Worm (Caenorhabditis elegans): ENCODE data around the gene F17C11.22.
A peak's percentile ranks its signal among the peaks of the same experiment; 100 is the strongest.

The F17C11.22 gene

DNA sequence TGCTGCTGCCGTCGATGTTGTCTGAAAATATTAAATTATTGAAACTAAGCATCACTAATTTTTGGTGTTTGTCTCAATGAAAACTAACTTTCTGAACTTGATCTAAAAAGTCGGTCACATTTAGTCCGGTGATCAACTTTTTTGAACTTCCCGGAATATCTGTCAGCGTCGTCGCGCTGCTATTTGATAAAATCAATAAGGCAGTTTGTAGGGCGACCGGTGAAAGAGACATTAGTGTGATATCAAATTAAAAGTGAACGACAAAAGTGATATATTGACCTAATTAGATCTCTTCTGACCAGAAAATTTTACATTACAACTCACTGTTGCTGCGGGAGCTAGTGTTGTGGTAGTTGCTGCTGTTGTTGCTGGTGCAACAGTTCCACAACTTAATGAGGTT lies 960 bp upstream of the F17C11.22 start:
- TF ChIP-seq ceh-2 (tag; optimal IDR thresholded peaks at IDR 0.05) (no peak), ref-2 (tag; optimal IDR thresholded peaks at IDR 0.05) (no peak), pqm-1 (tag; optimal IDR thresholded peaks at IDR 0.05) (no peak), sox-2 (GFP tag; IDR thresholded peaks at IDR 0.05) (no peak), ceh-18 (tag; optimal IDR thresholded peaks at IDR 0.05) (no peak), sox-4 (tag; optimal IDR thresholded peaks at IDR 0.05) (no peak), pha-4 (tag; optimal IDR thresholded peaks at IDR 0.05) (no peak), rnt-1 (tag; optimal IDR thresholded peaks at IDR 0.05) (no peak), pat-9 (tag; optimal IDR thresholded peaks at IDR 0.05) (no peak), ztf-16 (tag; optimal IDR thresholded peaks at IDR 0.05) (no peak), lin-11 (tag; optimal IDR thresholded peaks at IDR 0.05) (no peak), F13H6.1 (tag; optimal IDR thresholded peaks at IDR 0.05) (no peak), T23F11.4 (GFP tag; optimal IDR thresholded peaks at IDR 0.05) (no peak), ceh-9 (tag; optimal IDR thresholded peaks at IDR 0.05) (no peak), dmd-4 (tag; optimal IDR thresholded peaks at IDR 0.05; ENCODE audit: borderline replicate concordance) (no peak)

DNA sequence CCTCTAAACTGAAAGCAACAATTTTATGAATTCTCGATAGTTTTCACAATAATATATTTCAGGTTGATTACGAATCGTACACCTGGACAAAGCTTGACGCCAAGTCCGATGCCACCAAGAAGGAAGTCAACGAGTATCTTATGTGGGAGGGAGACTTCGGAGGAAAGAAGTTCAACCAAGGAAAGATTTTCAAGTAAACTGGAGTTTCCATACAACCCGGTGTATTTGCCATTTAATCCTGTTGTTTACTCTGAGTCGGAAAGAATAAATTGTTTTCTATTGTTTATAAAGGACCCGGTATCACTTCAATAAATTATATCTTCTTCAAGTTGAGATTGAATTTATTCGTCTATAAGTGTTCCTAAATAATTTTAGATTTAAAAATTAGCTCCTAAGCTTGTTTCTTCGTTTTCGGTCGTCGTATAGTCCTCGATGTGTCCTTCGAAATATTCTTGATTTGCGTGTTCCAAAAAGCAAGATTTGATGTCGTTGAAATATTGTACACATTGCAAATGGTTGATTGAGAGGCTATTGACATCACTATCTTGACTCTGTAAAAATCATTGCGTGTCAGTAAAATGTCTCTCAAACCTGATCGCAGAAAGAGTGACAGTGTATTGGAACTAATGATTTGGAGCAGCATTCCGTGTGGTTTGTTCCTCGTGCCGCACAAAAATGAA lies 2.2 kb downstream of the F17C11.22 start:
- TF ChIP-seq unc-3 (GFP tag; conservative IDR thresholded peaks at IDR 0.05) = no peak
- TF ChIP-seq unc-3 (tag; optimal IDR thresholded peaks at IDR 0.05) = no peak
- TF ChIP-seq ceh-30 (tag; optimal IDR thresholded peaks at IDR 0.05) = no peak
- no peak for TF ChIP-seq F13H6.1 (tag; optimal IDR thresholded peaks at IDR 0.05)

DNA sequence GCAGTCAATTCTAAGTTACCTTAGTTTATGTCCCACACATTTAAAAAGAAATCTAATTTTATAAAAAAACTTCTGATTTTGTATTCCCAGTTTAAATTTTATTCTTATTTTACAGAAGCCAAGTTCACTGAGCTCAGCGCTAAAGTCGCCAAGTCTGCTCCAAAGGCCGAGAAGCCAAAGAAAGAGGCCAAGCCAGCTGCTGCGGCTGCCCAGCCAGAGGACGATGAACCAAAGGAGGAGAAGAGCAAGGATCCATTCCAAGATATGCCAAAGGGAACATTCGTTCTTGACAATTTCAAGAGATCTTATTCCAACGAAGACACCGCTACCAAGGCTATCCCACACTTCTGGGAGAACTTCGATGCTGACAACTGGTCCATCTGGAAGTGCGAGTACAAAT lies 3.1 kb downstream of the F17C11.22 start:
- TF ChIP-seq ceh-14 (tag; optimal IDR thresholded peaks at IDR 0.05) = no peak
- no peak for TF ChIP-seq unc-55 (GFP tag; optimal IDR thresholded peaks at IDR 0.05)
- no peak for TF ChIP-seq C08G9.2 (tag; optimal IDR thresholded peaks at IDR 0.05)
- no peak for TF ChIP-seq rnt-1 (tag; optimal IDR thresholded peaks at IDR 0.05)
- no peak for TF ChIP-seq pha-2 (tag; optimal IDR thresholded peaks at IDR 0.05)
- TF ChIP-seq unc-3 (GFP tag; conservative IDR thresholded peaks at IDR 0.05) = no peak
- TF ChIP-seq unc-3 (tag; optimal IDR thresholded peaks at IDR 0.05) = no peak
- TF ChIP-seq nfya-1 (tag; optimal IDR thresholded peaks at IDR 0.05) = no peak
- TF ChIP-seq dve-1 (tag; optimal IDR thresholded peaks at IDR 0.05) = no peak
- no peak for TF ChIP-seq unc-42 (tag; optimal IDR thresholded peaks at IDR 0.05)
- no peak for TF ChIP-seq fkh-6 (tag; optimal IDR thresholded peaks at IDR 0.05)

DNA sequence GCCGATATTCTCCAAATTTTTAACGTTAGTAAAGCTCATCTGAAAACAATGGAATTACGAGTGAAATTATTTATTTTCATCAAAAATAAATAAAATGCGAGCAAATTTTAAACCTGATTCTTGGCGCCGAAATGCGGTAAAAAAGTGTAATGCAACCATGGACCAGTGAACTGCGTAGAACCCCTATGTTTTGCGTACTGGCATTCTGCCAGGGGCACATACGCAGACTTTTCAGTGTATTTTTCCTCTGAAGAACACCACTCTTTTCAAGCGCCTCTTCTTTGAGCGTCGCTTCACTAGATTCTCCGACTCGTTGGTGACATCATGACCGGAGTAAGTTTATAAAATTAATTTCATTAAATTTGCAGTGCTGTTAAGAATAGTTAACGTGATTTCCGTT lies 4.5 kb downstream of the F17C11.22 start, which contains the start of the genes ctf-4 and eef-1G:
Gene ctf-4 (minus strand): TSS at position 39 of the 400 bp plus-strand sequence.
Gene eef-1G (plus strand): TSS at position 219 of the 400 bp plus-strand sequence.
- peak; percentile 72 for TF ChIP-seq ref-2 (tag; optimal IDR thresholded peaks at IDR 0.05)
- peak; percentile 72 for TF ChIP-seq tbx-2 (tag; optimal IDR thresholded peaks at IDR 0.05)
- TF ChIP-seq T23F11.4 (GFP tag; optimal IDR thresholded peaks at IDR 0.05) = no peak
- peak; percentile 90 for TF ChIP-seq rnt-1 (tag; optimal IDR thresholded peaks at IDR 0.05)
- TF ChIP-seq ceh-31 (tag; optimal IDR thresholded peaks at IDR 0.05) = peak; percentile 64
- no peak for TF ChIP-seq ttx-3 (tag; optimal IDR thresholded peaks at IDR 0.05)
- peak; percentile 30 for TF ChIP-seq ceh-14 (tag; optimal IDR thresholded peaks at IDR 0.05)
- no peak for TF ChIP-seq K09A11.1 (tag; optimal IDR thresholded peaks at IDR 0.05; ENCODE audit: insufficient read depth)
- TF ChIP-seq madf-2 (tag; optimal IDR thresholded peaks at IDR 0.05) = no peak
- no peak for TF ChIP-seq nhr-232 (tag; optimal IDR thresholded peaks at IDR 0.05)
- no peak for TF ChIP-seq tbx-7 (tag; optimal IDR thresholded peaks at IDR 0.05)
- no peak for TF ChIP-seq ceh-6 (GFP tag; optimal IDR thresholded peaks at IDR 0.05)
- TF ChIP-seq pha-2 (tag; optimal IDR thresholded peaks at IDR 0.05) = no peak
- peak; percentile 18 for TF ChIP-seq ceh-24 (tag; optimal IDR thresholded peaks at IDR 0.05)
- TF ChIP-seq K02D7.2 (tag; optimal IDR thresholded peaks at IDR 0.05) = no peak
- peak; percentile 88 for TF ChIP-seq nfya-1 (tag; optimal IDR thresholded peaks at IDR 0.05)
- TF ChIP-seq ceh-22 (tag; optimal IDR thresholded peaks at IDR 0.05) = no peak
- no peak for TF ChIP-seq lim-6 (tag; optimal IDR thresholded peaks at IDR 0.05)
- peak; percentile 18 for TF ChIP-seq ceh-2 (tag; optimal IDR thresholded peaks at IDR 0.05)
- TF ChIP-seq che-1 (tag; optimal IDR thresholded peaks at IDR 0.05) = no peak
- no peak for TF ChIP-seq sox-4 (tag; optimal IDR thresholded peaks at IDR 0.05)
- TF ChIP-seq pros-1 (tag; optimal IDR thresholded peaks at IDR 0.05) = peak; percentile 5
- no peak for TF ChIP-seq gmeb-2 (tag; optimal IDR thresholded peaks at IDR 0.05)
- peak; percentile 29 for TF ChIP-seq ets-4 (tag; optimal IDR thresholded peaks at IDR 0.05)
- no peak for TF ChIP-seq npax-4 (tag; optimal IDR thresholded peaks at IDR 0.05)
- TF ChIP-seq ceh-45 (GFP tag; IDR thresholded peaks at IDR 0.05) = no peak
- TF ChIP-seq hlh-30 (tag; optimal IDR thresholded peaks at IDR 0.05; ENCODE audit: insufficient read depth) = peak; percentile 18
- TF ChIP-seq Y22D7AL.16 (tag; optimal IDR thresholded peaks at IDR 0.05) = no peak
- TF ChIP-seq ama-1 (optimal IDR thresholded peaks at IDR 0.05) = no peak

Measured in whole organism, late embryonic.